Fruit fly (Drosophila melanogaster) whole organism, embryonic: ENCODE measurements around the gene cdi.

Experiments
- Atf6 ChIP-seq: fragments of 200-800 bp; sonication (Bioruptor generic); IDR thresholded peaks from 2 replicates; pipeline ENCODE4 v1.3.6; 2022; ENCODE audit warnings: missing biosample characterization, missing genetic modification characterization
- Awh ChIP-seq: fragments of 200-800 bp; sonication (Bioruptor generic); IDR thresholded peaks from 2 replicates; pipeline ENCODE4, ENCODE4 v1.3.6; 2022; ENCODE audit warnings: missing biosample characterization, missing genetic modification characterization
- Bgb ChIP-seq: fragments of 200-800 bp; sonication (Bioruptor generic); IDR thresholded peaks from 2 replicates; pipeline ENCODE4 v1.3.6; 2022; ENCODE audit warnings: missing biosample characterization, missing genetic modification characterization; ENCODE audit not compliant: partially characterized antibody
- C15 ChIP-seq: fragments of 200-800 bp; sonication (Bioruptor generic); IDR thresholded peaks from 3 replicates; pipeline ENCODE4 v1.3.6; 2022; ENCODE audit warnings: missing biosample characterization, missing genetic modification characterization
- CG10462 ChIP-seq: fragments of 200-800 bp; sonication (Bioruptor generic); optimal IDR thresholded peaks from 2 replicates; lab custom pipeline; 2016; ENCODE audit warnings: missing biosample characterization, missing genetic modification characterization
- CG11398 ChIP-seq: fragments of 200-800 bp; sonication (Bioruptor generic); optimal IDR thresholded peaks from 2 replicates; lab custom pipeline; 2016; ENCODE audit warnings: missing biosample characterization, missing genetic modification characterization
- CG12219 ChIP-seq: fragments of 200-800 bp; sonication (Bioruptor generic); optimal IDR thresholded peaks from 3 replicates; lab custom pipeline; 2018; ENCODE audit warnings: missing biosample characterization, mild to moderate bottlenecking, missing genetic modification characterization
- CG1233 ChIP-seq: fragments of 200-800 bp; sonication (Bioruptor generic); optimal IDR thresholded peaks from 4 replicates; lab custom pipeline; 2018; ENCODE audit warnings: missing biosample characterization, mild to moderate bottlenecking, missing genetic modification characterization
- CG14667 ChIP-seq: fragments of 200-800 bp; sonication (Bioruptor generic); IDR thresholded peaks from 2 replicates; pipeline ENCODE4 v1.3.6; 2022; ENCODE audit warnings: missing biosample characterization, missing genetic modification characterization
- CG15011 ChIP-seq: fragments of 200-800 bp; sonication (Bioruptor generic); optimal IDR thresholded peaks from 3 replicates; lab custom pipeline; 2018; ENCODE audit warnings: missing biosample characterization, mild to moderate bottlenecking, missing genetic modification characterization
- CG15269 ChIP-seq: fragments of 200-800 bp; sonication (Bioruptor generic); optimal IDR thresholded peaks from 2 replicates; lab custom pipeline; 2018; ENCODE audit warnings: missing biosample characterization, mild to moderate bottlenecking, missing genetic modification characterization, moderate library complexity
- CG1603 ChIP-seq: fragments of 200-800 bp; sonication (Bioruptor generic); optimal IDR thresholded peaks from 2 replicates; lab custom pipeline; 2019; ENCODE audit warnings: missing biosample characterization, mild to moderate bottlenecking, missing genetic modification characterization, moderate library complexity
- CG18619 ChIP-seq: fragments of 200-800 bp; sonication (Bioruptor generic); optimal IDR thresholded peaks from 3 replicates; lab custom pipeline; 2017; ENCODE audit warnings: missing biosample characterization, mild to moderate bottlenecking, missing genetic modification characterization
- CG2712 ChIP-seq: fragments of 200-800 bp; optimal IDR thresholded peaks from 3 replicates; lab custom pipeline; 2019; ENCODE audit warnings: missing biosample characterization, mild to moderate bottlenecking, missing genetic modification characterization, moderate library complexity
- CG31388 ChIP-seq: fragments of 200-800 bp; sonication (Bioruptor generic); optimal IDR thresholded peaks from 2 replicates; lab custom pipeline; 2016; ENCODE audit warnings: missing biosample characterization, missing genetic modification characterization
- CG33213 ChIP-seq: fragments of 200-800 bp; sonication (Bioruptor generic); optimal IDR thresholded peaks from 3 replicates; lab custom pipeline; 2016; ENCODE audit warnings: missing biosample characterization, missing genetic modification characterization
- CG43689 ChIP-seq: fragments of 200-800 bp; sonication (Bioruptor generic); IDR thresholded peaks from 2 replicates; pipeline ENCODE4 v1.3.6; 2022; ENCODE audit warnings: missing biosample characterization, missing genetic modification characterization
- CG8281 ChIP-seq: fragments of 200-800 bp; sonication (Bioruptor generic); optimal IDR thresholded peaks from 2 replicates; lab custom pipeline; 2018; ENCODE audit warnings: missing biosample characterization, mild to moderate bottlenecking, missing genetic modification characterization, moderate library complexity
- CG9609 ChIP-seq: fragments of 200-800 bp; sonication (Bioruptor generic); optimal IDR thresholded peaks from 3 replicates; lab custom pipeline; 2016; ENCODE audit warnings: missing biosample characterization, missing genetic modification characterization
- CG9797 ChIP-seq: fragments of 200-800 bp; sonication (Bioruptor generic); optimal IDR thresholded peaks from 3 replicates; lab custom pipeline; 2018; ENCODE audit warnings: missing biosample characterization, mild to moderate bottlenecking, missing genetic modification characterization
- CG9876 ChIP-seq: fragments of 200-800 bp; sonication (Bioruptor generic); optimal IDR thresholded peaks from 2 replicates; lab custom pipeline; 2016; ENCODE audit warnings: missing biosample characterization, missing genetic modification characterization
- Gsc ChIP-seq: fragments of 200-800 bp; sonication (Bioruptor generic); IDR thresholded peaks from 2 replicates; pipeline ENCODE4 v1.3.6; 2022; ENCODE audit warnings: missing biosample characterization, missing genetic modification characterization
- H2.0 ChIP-seq: fragments of 200-800 bp; sonication (Bioruptor generic); IDR thresholded peaks from 2 replicates; pipeline ENCODE4 v1.3.6; 2022; ENCODE audit warnings: missing biosample characterization, missing genetic modification characterization
- HLH4C ChIP-seq: fragments of 200-800 bp; sonication (Bioruptor generic); IDR thresholded peaks from 3 replicates; pipeline ENCODE4 v1.3.6; 2022; ENCODE audit warnings: missing biosample characterization, missing genetic modification characterization; ENCODE audit not compliant: partially characterized antibody
- HLH54F ChIP-seq: fragments of 200-800 bp; sonication (Bioruptor generic); optimal IDR thresholded peaks from 3 replicates; lab custom pipeline; 2016; ENCODE audit warnings: missing biosample characterization, missing genetic modification characterization
- HLHmδ ChIP-seq: fragments of 200-800 bp; sonication (Bioruptor generic); optimal IDR thresholded peaks from 2 replicates; lab custom pipeline; 2018; ENCODE audit warnings: missing biosample characterization, mild to moderate bottlenecking, missing genetic modification characterization, moderate library complexity
- Hey ChIP-seq: fragments of 200-800 bp; sonication (Bioruptor generic); optimal IDR thresholded peaks from 3 replicates; lab custom pipeline; 2018; ENCODE audit warnings: missing biosample characterization, mild to moderate bottlenecking, missing genetic modification characterization
- Hsf ChIP-seq: fragments of 200-800 bp; sonication (Bioruptor generic); optimal IDR thresholded peaks from 3 replicates; lab custom pipeline; 2016; ENCODE audit warnings: missing biosample characterization, missing genetic modification characterization
- Max ChIP-seq: fragments of 200-800 bp; sonication (Bioruptor generic); optimal IDR thresholded peaks from 2 replicates; lab custom pipeline; 2016; ENCODE audit warnings: missing biosample characterization, mild to moderate bottlenecking, missing genetic modification characterization
- Myb ChIP-seq: fragments of 200-800 bp; sonication (Bioruptor generic); optimal IDR thresholded peaks from 2 replicates; lab custom pipeline; 2016; ENCODE audit warnings: missing biosample characterization, missing genetic modification characterization
- NC2α ChIP-seq: fragments of 200-800 bp; sonication (Bioruptor generic); optimal IDR thresholded peaks from 2 replicates; lab custom pipeline; 2016; ENCODE audit warnings: missing biosample characterization, missing genetic modification characterization
- Sin3A ChIP-seq: fragments of >200 bp; optimal IDR thresholded peaks from 2 replicates; lab custom pipeline; 2018
- Sox100B ChIP-seq: fragments of 200-800 bp; sonication (Bioruptor generic); optimal IDR thresholded peaks from 3 replicates; lab custom pipeline; 2018; ENCODE audit warnings: missing biosample characterization, mild to moderate bottlenecking, missing genetic modification characterization
- Sry-β ChIP-seq: fragments of 200-800 bp; sonication (Bioruptor generic); optimal IDR thresholded peaks from 2 replicates; lab custom pipeline; 2018; ENCODE audit warnings: missing biosample characterization, mild to moderate bottlenecking, missing genetic modification characterization, moderate library complexity
- ato ChIP-seq: fragments of 200-800 bp; sonication (Bioruptor generic); IDR thresholded peaks from 2 replicates; pipeline ENCODE4 v1.3.6; 2022; ENCODE audit warnings: missing biosample characterization, missing genetic modification characterization; ENCODE audit not compliant: partially characterized antibody
- az2 ChIP-seq: fragments of 200-800 bp; sonication (Bioruptor generic); optimal IDR thresholded peaks from 3 replicates; lab custom pipeline; 2016; ENCODE audit warnings: missing biosample characterization, missing genetic modification characterization
- bigmax ChIP-seq: fragments of 200-800 bp; sonication (Bioruptor generic); optimal IDR thresholded peaks from 2 replicates; lab custom pipeline; 2018; ENCODE audit warnings: missing biosample characterization, mild to moderate bottlenecking, missing genetic modification characterization
- bowl ChIP-seq: fragments of 200-800 bp; sonication (Bioruptor generic); IDR thresholded peaks from 2 replicates; pipeline ENCODE4 v1.3.6; 2022; ENCODE audit warnings: missing biosample characterization, missing genetic modification characterization
- cad ChIP-seq: fragments of >200 bp; optimal IDR thresholded peaks from 2 replicates; lab custom pipeline; 2017; ENCODE audit warnings: missing biosample characterization, missing genetic modification characterization
- dm ChIP-seq: fragments of 200-800 bp; sonication (Bioruptor generic); optimal IDR thresholded peaks from 3 replicates; lab custom pipeline; 2016; ENCODE audit warnings: missing biosample characterization, missing genetic modification characterization
- ems ChIP-seq: fragments of 200-800 bp; sonication (Bioruptor generic); optimal IDR thresholded peaks from 3 replicates; lab custom pipeline; 2016; ENCODE audit warnings: missing biosample characterization, missing genetic modification characterization
- eyg ChIP-seq: fragments of 200-800 bp; sonication (Bioruptor generic); optimal IDR thresholded peaks from 3 replicates; lab custom pipeline; 2016; ENCODE audit warnings: missing biosample characterization, missing genetic modification characterization
- ftz-f1 ChIP-seq: fragments of 200-800 bp; sonication (Bioruptor generic); optimal IDR thresholded peaks from 2 replicates; lab custom pipeline; 2016; ENCODE audit warnings: missing biosample characterization, missing genetic modification characterization
- hbn ChIP-seq: fragments of 200-800 bp; sonication (Bioruptor generic); IDR thresholded peaks from 2 replicates; pipeline ENCODE4 v1.3.6; 2022; ENCODE audit warnings: missing biosample characterization, missing genetic modification characterization; ENCODE audit not compliant: partially characterized antibody
- insv ChIP-seq, 2 experiments: fragments of 200-800 bp; sonication (Bioruptor generic); optimal IDR thresholded peaks; 3 replicates each; lab custom pipeline; 2016 to 2018; ENCODE audit warnings: missing biosample characterization in 2 of 2, missing genetic modification characterization in 2 of 2
- maf-S ChIP-seq: fragments of 200-800 bp; sonication (Bioruptor generic); optimal IDR thresholded peaks from 2 replicates; lab custom pipeline; 2016; ENCODE audit warnings: missing biosample characterization, missing genetic modification characterization
- pita ChIP-seq: fragments of 200-800 bp; sonication (Bioruptor generic); optimal IDR thresholded peaks from 2 replicates; lab custom pipeline; 2017; ENCODE audit warnings: missing biosample characterization, mild to moderate bottlenecking, missing genetic modification characterization
- pum ChIP-seq: fragments of 200-800 bp; sonication (Bioruptor generic); optimal IDR thresholded peaks from 2 replicates; lab custom pipeline; 2016; ENCODE audit warnings: missing biosample characterization, missing genetic modification characterization
- shn ChIP-seq: fragments of 200-800 bp; sonication (Bioruptor generic); optimal IDR thresholded peaks from 3 replicates; lab custom pipeline; 2016; ENCODE audit warnings: missing biosample characterization, missing genetic modification characterization
- wek ChIP-seq: fragments of 200-800 bp; sonication (Bioruptor generic); optimal IDR thresholded peaks from 3 replicates; lab custom pipeline; 2018; ENCODE audit warnings: missing biosample characterization, mild to moderate bottlenecking, missing genetic modification characterization, moderate library complexity

Gene cdi

DNA sequence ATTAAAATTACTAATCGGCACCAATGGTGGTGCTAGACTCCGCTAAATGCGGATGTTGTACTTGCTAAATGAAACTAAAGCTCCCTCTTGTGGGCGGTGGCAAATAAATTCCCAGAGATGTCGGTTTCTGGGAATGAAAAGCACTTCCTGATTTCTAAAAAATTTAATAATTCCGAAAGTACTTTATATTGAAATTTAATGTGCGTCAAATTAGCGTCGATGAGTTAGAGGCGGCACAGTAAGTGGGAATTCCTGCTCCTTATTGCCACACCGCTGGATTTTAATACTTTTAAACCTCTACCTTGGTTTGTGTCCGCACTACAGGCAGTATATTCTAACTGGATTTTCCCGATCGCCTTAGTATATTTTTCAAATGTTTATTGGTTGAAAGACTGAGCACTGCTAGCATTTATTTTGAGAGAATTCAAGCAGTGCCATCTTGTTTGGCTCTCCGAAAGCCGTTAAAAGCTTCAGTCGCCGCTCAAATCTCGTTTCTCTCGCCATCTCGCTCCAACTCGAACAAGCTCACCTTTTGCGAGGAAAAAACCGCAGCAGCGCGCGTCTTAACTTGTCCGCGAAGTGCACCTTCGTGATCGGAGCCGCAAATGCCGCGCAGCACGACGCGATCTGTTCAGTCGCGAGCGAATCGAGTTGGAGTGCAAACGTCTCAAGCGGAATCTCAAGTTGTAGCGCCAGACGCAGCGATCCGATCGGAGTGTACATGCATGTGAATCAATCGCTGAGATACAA is 2.4 kb upstream of the cdi start, which contains the start of gene CG6040 (continued):
- TF ChIP-seq HLH4C, result peak; percentile 50; the same call in 2 of the 3 replicates
- TF ChIP-seq Sox100B (GFP tag; lab: Kevin White, UChicago), result peak; percentile 24
- TF ChIP-seq H2.0 (GFP tag; lab: Robert Waterston, UW), result peak; percentile 5; the same call in 1 of the 2 replicates
- no peak for TF ChIP-seq ems
- peak; percentile 66 for TF ChIP-seq Hsf
- peak; percentile 35; the same call in 1 of the 2 replicates for TF ChIP-seq Bgb (GFP tag; lab: Robert Waterston, UW)
- TF ChIP-seq pum (GFP tag; lab: Kevin White, UChicago), result peak; percentile 10
- TF ChIP-seq wek (GFP tag; lab: Kevin White, UChicago), result no peak
- peak; percentile 36 for TF ChIP-seq CG1233 (GFP tag; lab: Kevin White, UChicago)
- no peak for TF ChIP-seq Gsc
- peak; percentile 19; the same call in 1 of the 2 replicates for TF ChIP-seq Atf6
- TF ChIP-seq bowl (GFP tag; lab: Robert Waterston, UW), result peak; percentile 25; the same call in 1 of the 2 replicates
- peak; percentile 16; the same call in 1 of the 2 replicates for TF ChIP-seq CG43689 (GFP tag; lab: Robert Waterston, UW)
- no peak for TF ChIP-seq bigmax (GFP tag; lab: Kevin White, UChicago)
- peak; percentile 34 for TF ChIP-seq CG18619
- TF ChIP-seq Myb (GFP tag; lab: Kevin White, UChicago), result peak; percentile 85
- TF ChIP-seq eyg, result no peak
- TF ChIP-seq HLH54F (GFP tag; lab: Kevin White, UChicago), result peak; percentile 70
- peak; percentile 92 for TF ChIP-seq pita
- TF ChIP-seq cad (GFP tag; lab: Kevin White, UChicago), result no peak
- peak; percentile 82 for TF ChIP-seq Sin3A (lab: Kevin White, UChicago)
- TF ChIP-seq CG15011 (GFP tag; lab: Kevin White, UChicago), result no peak
- peak; percentile 71 for TF ChIP-seq CG9609 (GFP tag; lab: Kevin White, UChicago)
- TF ChIP-seq Max (GFP tag; lab: Kevin White, UChicago), result peak; percentile 68
- peak; percentile 27 for TF ChIP-seq CG1603 (tag; lab: Kevin White, UChicago)
- TF ChIP-seq ftz-f1 (GFP tag; lab: Kevin White, UChicago), result peak; percentile 15
- no peak for TF ChIP-seq hbn (GFP tag; lab: Robert Waterston, UW)
- peak; percentile 25 for TF ChIP-seq CG15269 (tag; lab: Kevin White, UChicago)
- peak; percentile 17 for TF ChIP-seq dm
- peak; percentile 12 for TF ChIP-seq Sry-β (GFP tag; lab: Kevin White, UChicago)
- peak; percentile 39 for TF ChIP-seq maf-S
- no peak for TF ChIP-seq CG11398 (GFP tag; lab: Kevin White, UChicago)
- TF ChIP-seq az2 (GFP tag; lab: Kevin White, UChicago), result peak; percentile 52
- TF ChIP-seq CG31388 (GFP tag; lab: Kevin White, UChicago), result no peak
- TF ChIP-seq CG12219 (GFP tag; lab: Kevin White, UChicago), result no peak
- TF ChIP-seq Hey (tag; lab: Kevin White, UChicago), result no peak
- peak; percentile 50; the same call in 1 of the 2 replicates for TF ChIP-seq Awh (GFP tag; lab: Robert Waterston, UW)
- TF ChIP-seq ato (GFP tag; lab: Robert Waterston, UW), result peak; percentile 42; the same call in 1 of the 2 replicates
- TF ChIP-seq CG10462 (GFP tag; lab: Kevin White, UChicago), result peak; percentile 31
- TF ChIP-seq CG2712 (tag; lab: Kevin White, UChicago), result peak; percentile 37
- no peak for TF ChIP-seq CG14667
- TF ChIP-seq CG33213, result peak; percentile 83
- peak; percentile 66 for TF ChIP-seq shn
- TF ChIP-seq CG8281 (tag; lab: Kevin White, UChicago), result peak; percentile 88
- peak; percentile 38 for TF ChIP-seq NC2α (GFP tag; lab: Kevin White, UChicago)
- peak; percentile 41 for TF ChIP-seq CG9876
- TF ChIP-seq insv (GFP tag; optimal IDR thresholded peaks at IDR 0.05; lab: Kevin White, UChicago), result peak; percentile 80 to 99
- no peak for TF ChIP-seq C15 (GFP tag; lab: Robert Waterston, UW)
- peak; percentile 74 for TF ChIP-seq CG9797 (GFP tag; lab: Kevin White, UChicago)
- TF ChIP-seq HLHmδ (GFP tag; lab: Kevin White, UChicago), result no peak
